Fruit fly (Drosophila melanogaster) whole organism: ENCODE data around the gene Hsp67Ba.
A peak's percentile ranks its signal among the peaks of the same experiment; 100 is the strongest.

ENCODE experiments used
- CG8478 ChIP-seq: fragments of >200 bp; optimal IDR thresholded peaks from 2 replicates; lab custom pipeline; 2018; ENCODE audit warnings: inconsistent platforms
- Dll ChIP-seq: fragments of >200 bp; optimal IDR thresholded peaks from 2 replicates; lab custom pipeline; 2017
- EcR ChIP-seq, 2 experiments: fragments of >200 bp; optimal IDR thresholded peaks; 2 replicates each; lab custom pipeline; 2017; ENCODE audit warnings: missing biosample characterization in 2 of 2, missing genetic modification characterization in 2 of 2, missing genetic modification reagents in 2 of 2
- pan ChIP-seq: fragments of >200 bp; optimal IDR thresholded peaks from 2 replicates; lab custom pipeline; 2017
- psq ChIP-seq: fragments of >200 bp; optimal IDR thresholded peaks from 2 replicates; lab custom pipeline; 2017
- usp ChIP-seq: fragments of >200 bp; optimal IDR thresholded peaks from 2 replicates; lab custom pipeline; 2017; ENCODE audit warnings: missing biosample characterization, missing genetic modification characterization, mixed read lengths

Gene Hsp67Ba

DNA sequence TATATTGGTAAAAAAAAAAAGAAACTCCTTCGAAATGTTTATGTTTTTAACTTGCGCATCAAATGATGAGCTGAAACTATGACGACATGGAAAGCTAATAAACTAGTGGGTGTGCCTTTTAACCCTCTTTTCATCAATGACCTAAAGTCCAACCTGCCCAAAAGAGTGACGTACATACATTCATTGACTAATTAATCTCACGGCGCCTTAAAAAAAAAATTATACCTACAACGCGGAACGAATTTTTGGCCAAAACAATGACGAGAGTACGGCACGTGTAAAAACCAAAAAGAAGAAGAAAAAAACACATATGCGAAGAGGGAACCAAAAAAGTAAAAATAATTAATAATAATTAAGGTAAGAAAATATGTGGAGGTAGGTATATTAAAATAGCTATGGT lies 40.8 kb downstream of the Hsp67Ba start, which contains the start of gene PGRP-LC:
Gene PGRP-LC, plus strand, starts transcription at position 301 of the 400 bp plus-strand sequence.
- TF ChIP-seq pan (no peak), CG8478 (lab: Kevin White, UChicago) (no peak), psq (no peak), Dll (lab: Kevin White, UChicago) (no peak), EcR (GFP tag; optimal IDR thresholded peaks at IDR 0.05; lab: Kevin White, UChicago) (no peak), usp (no peak)

DNA sequence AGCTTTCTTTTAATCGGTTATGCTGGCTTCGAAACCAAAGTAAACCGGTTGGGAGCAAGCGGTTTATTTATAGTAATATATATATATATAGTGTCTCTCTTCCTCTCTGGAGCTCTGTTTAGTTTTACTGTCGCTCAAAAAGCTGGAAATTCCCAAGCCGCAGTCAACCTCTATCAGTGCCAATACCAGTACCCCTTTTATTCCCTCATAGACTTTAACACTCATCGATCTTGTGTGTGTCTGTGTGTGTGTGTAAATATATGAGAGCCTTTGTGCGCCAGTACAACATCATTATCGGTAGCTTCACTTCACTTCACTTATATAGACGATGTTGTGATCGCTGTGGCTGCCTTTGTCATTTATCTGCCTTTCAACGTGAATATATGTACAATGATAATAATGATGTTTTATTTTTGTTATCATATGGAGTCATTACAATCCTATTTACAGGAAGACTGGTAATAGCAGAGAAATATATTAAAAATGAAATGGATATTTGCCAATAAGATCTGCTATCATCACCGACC lies 41.3 kb downstream of the Hsp67Ba start:
- TF ChIP-seq pan (no peak), psq (no peak), CG8478 (lab: Kevin White, UChicago) (no peak), EcR (GFP tag; optimal IDR thresholded peaks at IDR 0.05; lab: Kevin White, UChicago) (no peak), usp (no peak)

DNA sequence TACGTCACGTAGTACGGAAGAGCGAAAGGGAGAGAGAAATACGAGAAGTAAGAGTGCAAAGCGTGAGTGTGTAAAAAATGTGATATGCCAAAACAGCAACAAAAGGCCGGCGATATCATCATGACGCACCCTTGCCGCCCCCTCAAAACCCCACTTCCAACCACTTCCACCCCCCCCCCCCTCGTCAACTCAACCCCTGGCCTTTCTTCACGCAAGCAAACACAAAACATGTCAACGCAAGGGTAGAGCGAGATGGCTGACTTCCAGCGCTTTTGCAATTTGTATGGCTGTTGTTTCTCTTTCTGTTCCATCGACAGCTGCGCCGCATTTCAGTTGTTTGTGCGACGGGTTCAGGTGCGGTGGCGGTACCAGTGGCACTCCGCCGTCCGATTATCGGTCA lies 43.6 kb downstream of the Hsp67Ba start:
- no peak for TF ChIP-seq usp
- TF ChIP-seq Dll (lab: Kevin White, UChicago) = peak; percentile 47
- TF ChIP-seq psq = no peak
- no peak for TF ChIP-seq CG8478 (lab: Kevin White, UChicago)
- no peak for TF ChIP-seq pan
- TF ChIP-seq EcR (GFP tag; optimal IDR thresholded peaks at IDR 0.05; lab: Kevin White, UChicago) = peak in 1 of 2 experiments; percentile 34

DNA sequence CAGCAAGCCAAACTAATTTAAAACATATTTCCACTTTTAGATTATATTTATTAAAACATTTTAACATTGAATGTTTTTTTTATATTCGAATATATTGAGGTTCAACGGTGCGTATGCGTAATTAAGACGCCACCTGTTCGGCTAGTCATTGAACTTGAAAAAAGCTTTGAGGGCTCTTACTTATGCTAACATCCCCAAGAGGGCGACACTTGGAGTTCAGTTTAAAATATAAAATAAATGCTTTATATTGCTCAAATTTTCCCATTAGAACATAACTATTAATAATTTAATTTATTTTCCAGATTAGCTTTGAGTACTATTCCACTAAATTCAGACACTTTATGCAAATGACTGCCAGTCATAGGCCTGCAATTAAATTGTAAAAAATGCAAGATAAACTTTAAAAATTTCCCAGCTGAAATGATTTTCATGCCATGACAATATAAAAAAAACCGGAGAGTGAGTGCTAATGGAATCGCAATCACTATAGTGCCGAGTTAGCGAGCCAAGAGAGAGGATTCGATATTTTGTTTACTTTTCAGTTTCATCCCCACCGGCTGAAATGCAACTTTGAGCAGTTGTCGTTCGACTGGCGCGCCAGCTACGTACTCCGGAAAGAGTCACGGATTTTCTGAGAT lies 45.5 kb downstream of the Hsp67Ba start, which contains the start of gene PGRP-LA:
Gene PGRP-LA, plus strand, starts transcription at position 588 of the 638 bp plus-strand sequence.
- TF ChIP-seq Dll (lab: Kevin White, UChicago) (no peak), CG8478 (lab: Kevin White, UChicago) (no peak), EcR (GFP tag; optimal IDR thresholded peaks at IDR 0.05; lab: Kevin White, UChicago) (no peak), psq (no peak), pan (no peak), usp (no peak)
